Fruit fly (Drosophila melanogaster) whole organism, wandering third instar larva: Measurements from ENCODE around the gene twin.

ENCODE experiments used
- CG9705 ChIP-seq: fragments of 200-800 bp; sonication (Bioruptor generic); optimal IDR thresholded peaks from 2 replicates; lab custom pipeline; 2018; ENCODE audit warnings: missing biosample characterization, mild to moderate bottlenecking, missing genetic modification characterization
- CrebA ChIP-seq: fragments of 200-800 bp; sonication (Bioruptor generic); optimal IDR thresholded peaks from 2 replicates; lab custom pipeline; 2016; ENCODE audit warnings: missing biosample characterization, mild to moderate bottlenecking, missing genetic modification characterization, borderline replicate concordance
- GATAd ChIP-seq: sonication (Bioruptor generic); optimal IDR thresholded peaks from 2 replicates; lab custom pipeline; 2016; ENCODE audit warnings: missing biosample characterization, missing genetic modification characterization
- HLH106 ChIP-seq: fragments of 200-800 bp; optimal IDR thresholded peaks from 3 replicates; lab custom pipeline; 2019; ENCODE audit warnings: missing biosample characterization, mild to moderate bottlenecking, missing genetic modification characterization, moderate library complexity
- Hnf4 ChIP-seq: fragments of 200-800 bp; sonication (Bioruptor generic); optimal IDR thresholded peaks from 2 replicates; lab custom pipeline; 2016; ENCODE audit warnings: missing biosample characterization, mild to moderate bottlenecking, missing genetic modification characterization
- Hr83 ChIP-seq: fragments of 200-300 bp; sonication (Bioruptor generic); optimal IDR thresholded peaks from 2 replicates; lab custom pipeline; 2016; ENCODE audit warnings: missing biosample characterization, mild to moderate bottlenecking, missing genetic modification characterization, moderate library complexity; ENCODE audit not compliant: poor library complexity, severe bottlenecking
- Mio ChIP-seq: sonication (Bioruptor generic); optimal IDR thresholded peaks from 2 replicates; lab custom pipeline; 2016; ENCODE audit warnings: missing biosample characterization, missing genetic modification characterization
- OdsH ChIP-seq: fragments of 200-800 bp; sonication (Bioruptor generic); optimal IDR thresholded peaks from 2 replicates; lab custom pipeline; 2016; ENCODE audit warnings: missing biosample characterization, mild to moderate bottlenecking, missing genetic modification characterization
- Rel ChIP-seq, 2 experiments: fragments of 200-800 bp; sonication (Bioruptor generic) in 1 of 2; optimal IDR thresholded peaks; 2 replicates in 1 of 2; 3 replicates in 1 of 2; lab custom pipeline; 2016 to 2019; ENCODE audit warnings: mild to moderate bottlenecking in 2 of 2, missing biosample characterization in 2 of 2, missing genetic modification characterization in 2 of 2, moderate library complexity in 1 of 2
- Sp1 ChIP-seq: fragments of 200-800 bp; sonication (Bioruptor generic); optimal IDR thresholded peaks from 3 replicates; lab custom pipeline; 2019; ENCODE audit warnings: missing biosample characterization, mild to moderate bottlenecking, missing genetic modification characterization, moderate library complexity
- br ChIP-seq: fragments of 200-800 bp; sonication (Bioruptor generic); optimal IDR thresholded peaks from 2 replicates; lab custom pipeline; 2016; ENCODE audit warnings: missing biosample characterization, missing genetic modification characterization
- ey ChIP-seq: fragments of 200-800 bp; sonication (Bioruptor generic); optimal IDR thresholded peaks from 2 replicates; lab custom pipeline; 2016; ENCODE audit warnings: missing biosample characterization, missing genetic modification characterization
- foxo ChIP-seq, 2 experiments: fragments of 200-800 bp; sonication (Bioruptor generic); optimal IDR thresholded peaks; 2 replicates in 1 of 2; 3 replicates in 1 of 2; lab custom pipeline; 2016 to 2017; ENCODE audit warnings: missing biosample characterization in 2 of 2, missing genetic modification characterization in 2 of 2
- fru ChIP-seq: fragments of 200-800 bp; sonication (Bioruptor generic); optimal IDR thresholded peaks from 3 replicates; lab custom pipeline; 2016; ENCODE audit warnings: missing biosample characterization, mild to moderate bottlenecking, missing genetic modification characterization
- h ChIP-seq: fragments of 200-800 bp; sonication (Bioruptor generic); optimal IDR thresholded peaks from 3 replicates; lab custom pipeline; 2016; ENCODE audit warnings: missing biosample characterization, mild to moderate bottlenecking, missing genetic modification characterization
- lola ChIP-seq: fragments of >200 bp; optimal IDR thresholded peaks from 2 replicates; lab custom pipeline; 2017; ENCODE audit warnings: missing biosample characterization, missing genetic modification characterization
- pan ChIP-seq: fragments of >200 bp; optimal IDR thresholded peaks from 2 replicates; lab custom pipeline; 2017
- psq ChIP-seq: fragments of 200-800 bp; sonication (Bioruptor generic); optimal IDR thresholded peaks from 3 replicates; lab custom pipeline; 2017; ENCODE audit warnings: missing biosample characterization, mild to moderate bottlenecking, missing genetic modification characterization, moderate library complexity
- rgr ChIP-seq: fragments of 200-800 bp; sonication (Bioruptor generic); optimal IDR thresholded peaks from 3 replicates; lab custom pipeline; 2016; ENCODE audit warnings: missing biosample characterization, mild to moderate bottlenecking, missing genetic modification characterization
- sage ChIP-seq: fragments of 200-800 bp; sonication (Bioruptor generic); optimal IDR thresholded peaks from 2 replicates; lab custom pipeline; 2016; ENCODE audit warnings: missing biosample characterization, mild to moderate bottlenecking, missing genetic modification characterization
- sv ChIP-seq: fragments of 200-800 bp; sonication (Bioruptor generic); optimal IDR thresholded peaks from 3 replicates; lab custom pipeline; 2016; ENCODE audit warnings: missing biosample characterization, missing genetic modification characterization
- tai ChIP-seq: sonication (Bioruptor generic); optimal IDR thresholded peaks from 2 replicates; lab custom pipeline; 2016; ENCODE audit warnings: missing biosample characterization, missing genetic modification characterization
- woc ChIP-seq: sonication (Bioruptor generic); optimal IDR thresholded peaks from 2 replicates; lab custom pipeline; 2016; ENCODE audit warnings: missing biosample characterization, mild to moderate bottlenecking, missing genetic modification characterization

twin gene

dm6 chr3R:24150103-24150502 lies 71.7 kb downstream of the twin start, which contains the start of gene p38c:
TSS of gene p38c (minus strand) at chr3R:24150203.
- TF ChIP-seq OdsH (GFP tag; lab: Kevin White, UChicago) (no peak), lola (no peak), Rel (GFP tag; optimal IDR thresholded peaks at IDR 0.05; lab: Kevin White, UChicago) (no peak), Rel (tag; optimal IDR thresholded peaks at IDR 0.05; lab: Kevin White, UChicago) (peak; percentile 55)

dm6 chr3R:24148838-24149237 lies 72.9 kb downstream of the twin start, which contains the start of gene Slimp:
TSS of gene Slimp (minus strand) at chr3R:24148967.
- TF ChIP-seq Rel (GFP tag; optimal IDR thresholded peaks at IDR 0.05; lab: Kevin White, UChicago) (no peak), Rel (tag; optimal IDR thresholded peaks at IDR 0.05; lab: Kevin White, UChicago) (peak; percentile 18), tai (GFP tag; lab: Kevin White, UChicago) (no peak), sv (GFP tag; lab: Kevin White, UChicago) (peak; percentile 1), Hnf4 (GFP tag; lab: Kevin White, UChicago) (peak; percentile 38), Mio (GFP tag; lab: Kevin White, UChicago) (no peak), GATAd (GFP tag; lab: Kevin White, UChicago) (no peak), CG9705 (GFP tag; lab: Kevin White, UChicago) (peak; percentile 13), br (GFP tag; lab: Kevin White, UChicago) (peak; percentile 40), CrebA (GFP tag; lab: Kevin White, UChicago) (no peak), HLH106 (tag; lab: Kevin White, UChicago) (peak; percentile 50), fru (GFP tag; lab: Kevin White, UChicago) (peak; percentile 28), Hr83 (no peak), Sp1 (GFP tag; lab: Kevin White, UChicago) (peak; percentile 10), ey (GFP tag; lab: Kevin White, UChicago) (peak; percentile 37), foxo (GFP tag; optimal IDR thresholded peaks at IDR 0.05; lab: Kevin White, UChicago) (peak in 1 of 2 experiments; percentile 49), woc (GFP tag; lab: Kevin White, UChicago) (peak; percentile 37), psq (GFP tag; lab: Kevin White, UChicago) (peak; percentile 19), sage (GFP tag; lab: Kevin White, UChicago) (peak; percentile 43), pan (no peak), rgr (GFP tag; lab: Kevin White, UChicago) (peak; percentile 55), h (peak; percentile 53)
